Worm (Caenorhabditis elegans) whole organism, L2 larva: ENCODE measurements around the gene rpl-43.
A peak's percentile ranks its signal among the peaks of the same experiment; 100 is the strongest.
"Not testable (repeated sequence)": the region's sequence is repeated elsewhere in the genome, so short reads cannot be mapped to it uniquely, and the experiment has no call there.

Experiments
- R02D3.7 ChIP-seq: fragments of 150-350 bp; optimal IDR thresholded peaks from 2 replicates; lab custom pipeline; 2014; ENCODE audit warnings: missing biosample characterization, missing genetic modification characterization
- aly-2 ChIP-seq: fragments of 150-350 bp; optimal IDR thresholded peaks from 2 replicates; lab custom pipeline; 2014; ENCODE audit warnings: missing biosample characterization, missing genetic modification characterization
- fos-1 ChIP-seq: fragments of 150-350 bp; optimal IDR thresholded peaks from 2 replicates; lab custom pipeline; 2014; ENCODE audit warnings: missing biosample characterization, missing genetic modification characterization
- lsy-2 ChIP-seq, 2 experiments: fragments of 150-350 bp in 1 of 2; sonication (generic microtip) in 1 of 2; optimal IDR thresholded peaks; 2 replicates each; lab custom pipeline; 2014 to 2017; ENCODE audit warnings: missing biosample characterization in 2 of 2, missing genetic modification characterization in 2 of 2
- mdl-1 ChIP-seq, 2 experiments: fragments of 150-350 bp in 1 of 2; sonication (generic microtip) in 1 of 2; optimal IDR thresholded peaks; 2 replicates each; lab custom pipeline; 2017; ENCODE audit warnings: missing biosample characterization in 2 of 2, missing genetic modification characterization in 2 of 2
- snpc-4 ChIP-seq: fragments of 150-350 bp; optimal IDR thresholded peaks from 2 replicates; lab custom pipeline; 2014; ENCODE audit warnings: missing biosample characterization, missing genetic modification characterization
- unc-62 ChIP-seq: fragments of 150-350 bp; optimal IDR thresholded peaks from 2 replicates; lab custom pipeline; 2014; ENCODE audit warnings: missing biosample characterization, missing genetic modification reagents, missing genetic modification characterization

DNA sequence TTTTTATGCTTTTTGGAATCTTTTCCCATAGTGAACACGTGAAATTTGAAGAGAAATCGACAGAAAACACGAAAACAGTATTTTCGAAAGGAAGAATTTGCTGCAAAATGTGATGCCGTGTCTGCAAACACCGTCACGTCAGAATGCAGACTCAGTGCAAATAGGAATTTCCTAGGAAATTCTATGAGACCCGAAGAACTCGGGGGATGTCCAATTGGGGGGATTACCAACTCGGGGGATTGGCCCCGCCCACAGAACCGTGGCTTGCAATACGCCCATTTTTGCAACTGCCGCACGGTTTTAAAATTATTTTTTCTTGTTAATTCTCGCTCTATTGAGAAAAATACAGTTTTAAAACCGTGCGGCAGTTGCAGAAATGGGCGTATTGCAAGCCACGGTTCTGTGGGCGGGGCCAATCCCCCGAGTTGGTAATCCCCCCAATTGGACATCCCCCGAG, 13.0 kb upstream of the rpl-43 start, which contains the start of gene cacn-1:
- not testable (repeated sequence) for TF ChIP-seq mdl-1 (tag; optimal IDR thresholded peaks at IDR 0.05; lab: Kevin White, UChicago); fos-1 (tag; lab: Kevin White, UChicago); unc-62 (GFP tag; lab: Kevin White, UChicago); R02D3.7; aly-2 (tag; lab: Kevin White, UChicago); snpc-4 (tag; lab: Kevin White, UChicago)
- peak; percentile 27 to 64 for TF ChIP-seq lsy-2 (tag; optimal IDR thresholded peaks at IDR 0.05; lab: Kevin White, UChicago)
